Fruit fly (Drosophila melanogaster) whole organism, embryonic: ENCODE results near the gene CG15577.

Source experiments
- CG8944 ChIP-seq: fragments of 200-800 bp; sonication (Bioruptor generic); optimal IDR thresholded peaks from 3 replicates; lab custom pipeline; 2016; ENCODE audit warnings: missing biosample characterization, missing genetic modification characterization
- D ChIP-seq, 2 experiments: fragments of 200-800 bp in 1 of 2; fragments of >200 bp in 1 of 2; sonication (Bioruptor generic) in 1 of 2; optimal IDR thresholded peaks; 2 replicates in 1 of 2; 3 replicates in 1 of 2; lab custom pipeline; 2017; ENCODE audit warnings: mild to moderate bottlenecking in 1 of 2, missing biosample characterization in 1 of 2, missing genetic modification characterization in 1 of 2, missing genetic modification reagents in 1 of 2
- Gug ChIP-seq: fragments of 200-800 bp; sonication (Bioruptor generic); IDR thresholded peaks from 4 replicates; pipeline ENCODE4 v1.3.6; 2022; ENCODE audit warnings: missing biosample characterization, missing genetic modification characterization
- en ChIP-seq: fragments of 200-800 bp; sonication (Bioruptor generic); optimal IDR thresholded peaks from 2 replicates; lab custom pipeline; 2016; ENCODE audit warnings: missing biosample characterization, missing genetic modification characterization

dm6 chrX:4280769-4281168 is 4.0 kb upstream of the CG15577 start:
- no peak for TF ChIP-seq D (optimal IDR thresholded peaks at IDR 0.05; lab: Kevin White, UChicago)
- TF ChIP-seq D (GFP tag; optimal IDR thresholded peaks at IDR 0.05; lab: Kevin White, UChicago), result no peak
- no peak for TF ChIP-seq en (GFP tag; lab: Kevin White, UChicago)
- no peak for TF ChIP-seq Gug
- TF ChIP-seq CG8944 (GFP tag; lab: Kevin White, UChicago), result no peak
